Fruit fly (Drosophila melanogaster) whole organism, embryonic: ENCODE results near the gene CG6465.

ENCODE experiments used
- Aef1 ChIP-seq: fragments of 200-800 bp; sonication (Bioruptor generic); IDR thresholded peaks from 3 replicates; pipeline ENCODE4 v1.3.6; 2022; ENCODE audit warnings: missing biosample characterization, missing genetic modification characterization
- Antp ChIP-seq: fragments of 200-800 bp; sonication (Bioruptor generic); optimal IDR thresholded peaks from 3 replicates; lab custom pipeline; 2016; ENCODE audit warnings: missing biosample characterization, missing genetic modification characterization
- Awh ChIP-seq: fragments of 200-800 bp; sonication (Bioruptor generic); IDR thresholded peaks from 2 replicates; pipeline ENCODE4, ENCODE4 v1.3.6; 2022; ENCODE audit warnings: missing biosample characterization, missing genetic modification characterization
- Bdp1 ChIP-seq: fragments of 200-800 bp; sonication (Bioruptor generic); optimal IDR thresholded peaks from 3 replicates; lab custom pipeline; 2016; ENCODE audit warnings: missing biosample characterization, missing genetic modification characterization
- CG1024 ChIP-seq: fragments of 200-800 bp; sonication (Bioruptor generic); IDR thresholded peaks from 2 replicates; pipeline ENCODE4 v1.3.6; 2022; ENCODE audit warnings: missing biosample characterization, missing genetic modification characterization
- CG11085 ChIP-seq: fragments of 200-800 bp; sonication (Bioruptor generic); IDR thresholded peaks from 2 replicates; pipeline ENCODE4 v1.3.6; 2022; ENCODE audit warnings: missing biosample characterization, missing genetic modification characterization
- CG11398 ChIP-seq: fragments of 200-800 bp; sonication (Bioruptor generic); optimal IDR thresholded peaks from 2 replicates; lab custom pipeline; 2016; ENCODE audit warnings: missing biosample characterization, missing genetic modification characterization
- CG15011 ChIP-seq: fragments of 200-800 bp; sonication (Bioruptor generic); optimal IDR thresholded peaks from 3 replicates; lab custom pipeline; 2018; ENCODE audit warnings: missing biosample characterization, mild to moderate bottlenecking, missing genetic modification characterization
- CG1792 ChIP-seq: fragments of 200-800 bp; sonication (Bioruptor generic); optimal IDR thresholded peaks from 2 replicates; lab custom pipeline; 2016; ENCODE audit warnings: missing biosample characterization, missing genetic modification characterization
- CG18599 ChIP-seq: fragments of 200-800 bp; sonication (Bioruptor generic); optimal IDR thresholded peaks from 3 replicates; lab custom pipeline; 2017; ENCODE audit warnings: missing biosample characterization, missing genetic modification characterization, mild to moderate bottlenecking, moderate library complexity, missing genetic modification reagents
- CG42726 ChIP-seq: fragments of 200-800 bp; sonication (Bioruptor generic); IDR thresholded peaks from 2 replicates; pipeline ENCODE4 v1.3.6; 2022; ENCODE audit warnings: missing biosample characterization, missing genetic modification characterization; ENCODE audit not compliant: partially characterized antibody
- CG8944 ChIP-seq: fragments of 200-800 bp; sonication (Bioruptor generic); optimal IDR thresholded peaks from 3 replicates; lab custom pipeline; 2016; ENCODE audit warnings: missing biosample characterization, missing genetic modification characterization
- D19A ChIP-seq: fragments of 200-800 bp; optimal IDR thresholded peaks from 3 replicates; lab custom pipeline; 2019; ENCODE audit warnings: missing biosample characterization, mild to moderate bottlenecking, missing genetic modification characterization, moderate library complexity
- D19B ChIP-seq: fragments of 200-800 bp; sonication (Bioruptor generic); optimal IDR thresholded peaks from 2 replicates; lab custom pipeline; 2017; ENCODE audit warnings: missing biosample characterization, mild to moderate bottlenecking, missing genetic modification characterization
- Doc2 ChIP-seq: fragments of 200-800 bp; sonication (Bioruptor generic); IDR thresholded peaks from 2 replicates; pipeline ENCODE4 v1.3.6; 2022; ENCODE audit warnings: missing biosample characterization, missing genetic modification characterization
- Ets65A ChIP-seq: fragments of 200-800 bp; sonication (Bioruptor generic); peaks from one replicate; lab custom pipeline; 2016; ENCODE audit warnings: missing biosample characterization, missing genetic modification characterization
- GATAe ChIP-seq: fragments of 200-800 bp; sonication (Bioruptor generic); conservative IDR thresholded peaks from 2 replicates; pipeline ENCODE4 v1.3.6; 2022; ENCODE audit warnings: missing biosample characterization, missing genetic modification characterization
- Hey ChIP-seq: fragments of 200-800 bp; sonication (Bioruptor generic); optimal IDR thresholded peaks from 3 replicates; lab custom pipeline; 2018; ENCODE audit warnings: missing biosample characterization, mild to moderate bottlenecking, missing genetic modification characterization
- Lhr ChIP-seq: fragments of 200-800 bp; sonication (Bioruptor generic); optimal IDR thresholded peaks from 3 replicates; lab custom pipeline; 2017; ENCODE audit warnings: mild to moderate bottlenecking, missing biosample characterization, missing genetic modification reagents, missing genetic modification characterization
- MTF-1 ChIP-seq: fragments of 200-800 bp; sonication (Bioruptor generic); optimal IDR thresholded peaks from 2 replicates; lab custom pipeline; 2018; ENCODE audit warnings: missing biosample characterization, mild to moderate bottlenecking, missing genetic modification characterization, borderline replicate concordance
- Med ChIP-seq: fragments of 200-800 bp; sonication (Bioruptor generic); peaks from one replicate; lab custom pipeline; 2016; ENCODE audit warnings: missing biosample characterization, missing genetic modification characterization, mild to moderate bottlenecking, inconsistent platforms, moderate library complexity
- Myb ChIP-seq: fragments of 200-800 bp; sonication (Bioruptor generic); optimal IDR thresholded peaks from 2 replicates; lab custom pipeline; 2016; ENCODE audit warnings: missing biosample characterization, missing genetic modification characterization
- Oaz ChIP-seq: fragments of 200-800 bp; sonication (Bioruptor generic); IDR thresholded peaks from 2 replicates; pipeline ENCODE4 v1.3.6; 2022; ENCODE audit warnings: missing biosample characterization, missing genetic modification characterization
- Ravus ChIP-seq: fragments of 200-800 bp; sonication (Bioruptor generic); IDR thresholded peaks from 2 replicates; pipeline ENCODE4 v1.3.6; 2022; ENCODE audit warnings: missing biosample characterization, missing genetic modification characterization
- Scr ChIP-seq: fragments of 200-800 bp; sonication (Bioruptor generic); IDR thresholded peaks from 2 replicates; pipeline ENCODE4 v1.3.6; 2022; ENCODE audit warnings: missing biosample characterization, missing genetic modification characterization; ENCODE audit not compliant: partially characterized antibody
- Stat92E ChIP-seq, 3 experiments: fragments of >200 bp in 2 of 3; fragments of 200-800 bp in 1 of 3; sonication (Bioruptor generic) in 1 of 3; optimal IDR thresholded peaks; 2 replicates each; lab custom pipeline; 2017 to 2019; ENCODE audit warnings: missing biosample characterization in 3 of 3, missing genetic modification characterization in 3 of 3, mild to moderate bottlenecking in 1 of 3, moderate library complexity in 1 of 3
- az2 ChIP-seq: fragments of 200-800 bp; sonication (Bioruptor generic); optimal IDR thresholded peaks from 3 replicates; lab custom pipeline; 2016; ENCODE audit warnings: missing biosample characterization, missing genetic modification characterization
- chinmo ChIP-seq: fragments of 200-800 bp; sonication (Bioruptor generic); IDR thresholded peaks from 4 replicates; pipeline ENCODE4 v1.3.6; 2022; ENCODE audit warnings: missing biosample characterization, missing genetic modification characterization; ENCODE audit not compliant: partially characterized antibody
- corto ChIP-seq: fragments of 200-800 bp; sonication (Bioruptor generic); optimal IDR thresholded peaks from 2 replicates; lab custom pipeline; 2016; ENCODE audit warnings: missing biosample characterization, mild to moderate bottlenecking, missing genetic modification characterization, moderate library complexity
- cwo ChIP-seq: fragments of 200-800 bp; sonication (Bioruptor generic); optimal IDR thresholded peaks from 3 replicates; lab custom pipeline; 2017; ENCODE audit warnings: missing biosample characterization, missing genetic modification characterization, mild to moderate bottlenecking, moderate library complexity, missing genetic modification reagents
- da ChIP-seq: fragments of 200-800 bp; sonication (Bioruptor generic); optimal IDR thresholded peaks from 2 replicates; lab custom pipeline; 2016; ENCODE audit warnings: missing biosample characterization, missing genetic modification characterization
- dati ChIP-seq: fragments of 200-800 bp; sonication (Bioruptor generic); IDR thresholded peaks from 2 replicates; pipeline ENCODE4 v1.3.6; 2022; ENCODE audit warnings: missing biosample characterization, missing genetic modification characterization
- dpn ChIP-seq, 2 experiments: fragments of 200-800 bp; sonication (Bioruptor generic); optimal IDR thresholded peaks; 3 replicates each; lab custom pipeline; 2016; ENCODE audit warnings: missing biosample characterization in 2 of 2, missing genetic modification characterization in 2 of 2
- dysf ChIP-seq: fragments of 200-800 bp; sonication (Bioruptor generic); IDR thresholded peaks from 3 replicates; pipeline ENCODE4 v1.3.6; 2022; ENCODE audit warnings: missing biosample characterization, missing genetic modification characterization
- ewg ChIP-seq: fragments of 200-800 bp; sonication (Bioruptor generic); optimal IDR thresholded peaks from 3 replicates; lab custom pipeline; 2017; ENCODE audit warnings: mild to moderate bottlenecking, missing biosample characterization, missing genetic modification reagents, missing genetic modification characterization
- grau ChIP-seq: fragments of 200-800 bp; optimal IDR thresholded peaks from 3 replicates; lab custom pipeline; 2019; ENCODE audit warnings: missing biosample characterization, mild to moderate bottlenecking, missing genetic modification characterization, moderate library complexity
- hth ChIP-seq: fragments of >200 bp; optimal IDR thresholded peaks from 2 replicates; lab custom pipeline; 2017; ENCODE audit warnings: inconsistent platforms
- ind ChIP-seq: fragments of 200-800 bp; sonication (Bioruptor generic); optimal IDR thresholded peaks from 3 replicates; lab custom pipeline; 2016; ENCODE audit warnings: missing biosample characterization, missing genetic modification characterization
- klu ChIP-seq: fragments of 200-800 bp; sonication (Bioruptor generic); IDR thresholded peaks from 2 replicates; pipeline ENCODE4 v1.3.6; 2022; ENCODE audit warnings: missing biosample characterization, missing genetic modification characterization
- maf-S ChIP-seq: fragments of 200-800 bp; sonication (Bioruptor generic); optimal IDR thresholded peaks from 2 replicates; lab custom pipeline; 2016; ENCODE audit warnings: missing biosample characterization, missing genetic modification characterization
- mld ChIP-seq: fragments of 200-800 bp; sonication (Bioruptor generic); IDR thresholded peaks from 3 replicates; pipeline ENCODE4 v1.3.6; 2022; ENCODE audit warnings: missing biosample characterization, missing genetic modification characterization; ENCODE audit not compliant: partially characterized antibody
- oc ChIP-seq: fragments of 200-800 bp; sonication (Bioruptor generic); optimal IDR thresholded peaks from 2 replicates; lab custom pipeline; 2018; ENCODE audit warnings: missing biosample characterization, mild to moderate bottlenecking, missing genetic modification characterization, moderate library complexity
- org-1 ChIP-seq: fragments of 200-800 bp; sonication (Bioruptor generic); optimal IDR thresholded peaks from 2 replicates; lab custom pipeline; 2017; ENCODE audit warnings: missing biosample characterization, missing genetic modification characterization
- pb ChIP-seq: fragments of 200-800 bp; sonication (Bioruptor generic); optimal IDR thresholded peaks from 3 replicates; lab custom pipeline; 2016; ENCODE audit warnings: missing biosample characterization, missing genetic modification characterization
- prd ChIP-seq, 3 experiments: fragments of >200 bp in 2 of 3; fragments of 200-800 bp in 1 of 3; sonication (Bioruptor generic) in 1 of 3; optimal IDR thresholded peaks in 2 of 3; IDR thresholded peaks in 1 of 3; 2 replicates in 2 of 3; 3 replicates in 1 of 3; pipeline versions ENCODE4 v1.3.6 to Lab custom; 2017 to 2022; ENCODE audit warnings: missing biosample characterization in 1 of 3, missing genetic modification characterization in 1 of 3
- pzg ChIP-seq: fragments of 200-800 bp; sonication (Bioruptor generic); optimal IDR thresholded peaks from 3 replicates; lab custom pipeline; 2018; ENCODE audit warnings: missing biosample characterization, mild to moderate bottlenecking, missing genetic modification characterization, moderate library complexity
- row ChIP-seq: fragments of 200-800 bp; sonication (Bioruptor generic); IDR thresholded peaks from 3 replicates; pipeline ENCODE4 v1.3.6; 2022; ENCODE audit warnings: missing biosample characterization, missing genetic modification characterization
- sob ChIP-seq: fragments of 200-800 bp; sonication (Bioruptor generic); IDR thresholded peaks from 2 replicates; pipeline ENCODE4 v1.3.6; 2022; ENCODE audit warnings: missing biosample characterization, missing genetic modification characterization
- unpg ChIP-seq: fragments of 200-800 bp; sonication (Bioruptor generic); optimal IDR thresholded peaks from 3 replicates; lab custom pipeline; 2018; ENCODE audit warnings: missing biosample characterization, mild to moderate bottlenecking, missing genetic modification characterization, moderate library complexity
- vnd ChIP-seq: fragments of 200-800 bp; sonication (Bioruptor generic); IDR thresholded peaks from 3 replicates; pipeline ENCODE4 v1.3.6; 2022; ENCODE audit warnings: missing biosample characterization, missing genetic modification characterization; ENCODE audit not compliant: partially characterized antibody

The CG6465 gene

DNA sequence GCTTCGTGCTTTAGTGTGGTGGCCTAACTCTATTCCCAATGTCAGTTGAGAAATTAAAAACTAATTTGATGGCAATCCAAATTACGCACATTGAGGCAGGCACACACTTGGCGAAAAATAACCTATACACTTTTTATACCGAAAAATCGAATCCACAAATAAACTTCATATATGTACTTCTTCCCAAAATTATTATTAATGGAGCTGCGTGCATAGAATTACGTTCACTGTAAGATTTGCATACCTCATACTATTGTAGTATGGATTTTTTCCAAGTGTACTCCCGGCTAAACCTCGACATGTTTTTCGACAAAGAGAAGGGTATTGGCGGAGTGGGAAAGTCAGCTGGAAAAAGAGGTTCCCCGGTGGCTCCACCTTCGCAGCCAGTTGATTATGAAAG is 7.2 kb upstream of the CG6465 start (continued):
- 0 out of 2 replicates have a peak, but pooled peaks have one; percentile 26 for TF ChIP-seq Oaz (GFP tag; lab: Robert Waterston, UW)
- TF ChIP-seq corto (GFP tag; lab: Kevin White, UChicago), result no peak
- no peak for TF ChIP-seq CG11085 (GFP tag; lab: Robert Waterston, UW)
- TF ChIP-seq cwo (GFP tag; lab: Kevin White, UChicago), result peak; percentile 59
- TF ChIP-seq Hey (tag; lab: Kevin White, UChicago), result no peak
- peak; percentile 63 for TF ChIP-seq org-1
- TF ChIP-seq GATAe, result no peak
- TF ChIP-seq Antp (GFP tag; lab: Kevin White, UChicago), result peak; percentile 58
- peak; percentile 10 for TF ChIP-seq MTF-1 (GFP tag; lab: Kevin White, UChicago)
- no peak for TF ChIP-seq dati (GFP tag; lab: Robert Waterston, UW)
- TF ChIP-seq Lhr (GFP tag; lab: Kevin White, UChicago), result no peak
- no peak for TF ChIP-seq da (GFP tag; lab: Kevin White, UChicago)
- no peak for TF ChIP-seq Bdp1 (GFP tag; lab: Kevin White, UChicago)
- TF ChIP-seq D19A, result peak; percentile 77
- TF ChIP-seq Ravus (GFP tag; lab: Robert Waterston, UW), result peak; percentile 39; the same call in 1 of the 2 replicates
- TF ChIP-seq klu (GFP tag; lab: Robert Waterston, UW), result no peak
- TF ChIP-seq CG1024 (GFP tag; lab: Robert Waterston, UW), result no peak
- TF ChIP-seq ind (GFP tag; lab: Kevin White, UChicago), result peak; percentile 75
- TF ChIP-seq CG8944 (GFP tag; lab: Kevin White, UChicago), result peak; percentile 55
- no peak for TF ChIP-seq pb (GFP tag; lab: Kevin White, UChicago)
- no peak for TF ChIP-seq Scr
- peak; percentile 54 for TF ChIP-seq ewg (GFP tag; lab: Kevin White, UChicago)
- peak; percentile 60 for TF ChIP-seq CG18599
- TF ChIP-seq grau, result peak; percentile 57
- peak; percentile 71 for TF ChIP-seq unpg
- peak; percentile 4 for TF ChIP-seq Myb (GFP tag; lab: Kevin White, UChicago)
- TF ChIP-seq row, result peak; percentile 68

DNA sequence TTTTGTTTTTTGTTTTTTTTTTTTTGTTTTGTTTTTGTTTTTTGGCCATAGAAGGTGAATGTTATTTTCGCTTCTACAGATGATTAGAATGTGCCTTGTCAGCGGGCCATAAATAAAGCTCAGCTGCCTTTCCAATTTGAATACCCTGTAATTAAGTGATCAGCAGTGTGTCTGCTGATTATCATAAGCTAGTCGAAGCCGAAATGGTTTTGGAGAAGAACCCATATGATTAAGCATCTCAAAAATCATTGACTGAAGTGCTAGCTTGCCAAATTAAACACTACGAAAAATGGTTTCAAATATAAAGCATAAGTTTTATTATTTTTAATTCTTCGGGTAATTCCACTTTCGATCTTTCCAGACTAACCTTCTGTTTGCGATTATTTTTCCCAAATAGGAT is 6.2 kb upstream of the CG6465 start:
- TF ChIP-seq Med (peak; percentile 38), Ets65A (GFP tag; lab: Kevin White, UChicago) (peak; percentile 36), vnd (GFP tag; lab: Robert Waterston, UW) (no peak), Awh (GFP tag; lab: Robert Waterston, UW) (0 out of 2 replicates have a peak, but pooled peaks have one; percentile 24), az2 (GFP tag; lab: Kevin White, UChicago) (no peak), chinmo (GFP tag; lab: Robert Waterston, UW) (no peak), dysf (GFP tag; lab: Robert Waterston, UW) (0 out of 3 replicates have a peak, but pooled peaks have one; percentile 14), D19B (GFP tag; lab: Kevin White, UChicago) (peak; percentile 70), oc (tag; lab: Kevin White, UChicago) (no peak)
- TF ChIP-seq, all 482 proteins: peak for 5

DNA sequence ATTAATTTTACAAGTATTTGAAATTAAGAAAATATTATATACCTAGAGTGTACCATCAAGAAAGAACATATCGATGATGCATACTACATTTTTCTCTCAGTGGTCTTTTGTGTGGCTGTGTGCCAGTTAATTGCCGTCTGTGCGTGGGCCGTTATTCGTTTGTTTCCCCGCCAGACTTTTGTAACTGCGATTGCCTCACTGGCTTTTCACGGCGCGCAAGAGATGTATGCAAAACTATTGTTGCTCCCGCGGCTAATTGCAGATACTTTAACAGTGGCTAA is 4.6 kb upstream of the CG6465 start:
- TF ChIP-seq mld (GFP tag; lab: Robert Waterston, UW) (no peak), CG42726 (no peak), Med (peak; percentile 74), prd (optimal IDR thresholded peaks at IDR 0.05; lab: Kevin White, UChicago) (no peak), prd (GFP tag; IDR thresholded peaks at IDR 0.05; lab: Robert Waterston, UW) (peak; percentile 78), CG11398 (GFP tag; lab: Kevin White, UChicago) (no peak), Doc2 (GFP tag; lab: Robert Waterston, UW) (no peak), Stat92E (GFP tag; optimal IDR thresholded peaks at IDR 0.05; lab: Kevin White, UChicago) (no peak), pb (GFP tag; lab: Kevin White, UChicago) (no peak), pzg (no peak), maf-S (GFP tag; lab: Kevin White, UChicago) (no peak), sob (GFP tag; lab: Robert Waterston, UW) (peak; percentile 56), dpn (GFP tag; optimal IDR thresholded peaks at IDR 0.05; lab: Kevin White, UChicago) (no peak), Aef1 (GFP tag; lab: Robert Waterston, UW) (no peak; the same call in 2 of the 3 replicates), CG15011 (GFP tag; lab: Kevin White, UChicago) (no peak), hth (lab: Kevin White, UChicago) (no peak), CG1792 (no peak)
